Fruit fly (Drosophila melanogaster): Measurements from ENCODE around the gene Dus4.

Dus4 gene

DNA sequence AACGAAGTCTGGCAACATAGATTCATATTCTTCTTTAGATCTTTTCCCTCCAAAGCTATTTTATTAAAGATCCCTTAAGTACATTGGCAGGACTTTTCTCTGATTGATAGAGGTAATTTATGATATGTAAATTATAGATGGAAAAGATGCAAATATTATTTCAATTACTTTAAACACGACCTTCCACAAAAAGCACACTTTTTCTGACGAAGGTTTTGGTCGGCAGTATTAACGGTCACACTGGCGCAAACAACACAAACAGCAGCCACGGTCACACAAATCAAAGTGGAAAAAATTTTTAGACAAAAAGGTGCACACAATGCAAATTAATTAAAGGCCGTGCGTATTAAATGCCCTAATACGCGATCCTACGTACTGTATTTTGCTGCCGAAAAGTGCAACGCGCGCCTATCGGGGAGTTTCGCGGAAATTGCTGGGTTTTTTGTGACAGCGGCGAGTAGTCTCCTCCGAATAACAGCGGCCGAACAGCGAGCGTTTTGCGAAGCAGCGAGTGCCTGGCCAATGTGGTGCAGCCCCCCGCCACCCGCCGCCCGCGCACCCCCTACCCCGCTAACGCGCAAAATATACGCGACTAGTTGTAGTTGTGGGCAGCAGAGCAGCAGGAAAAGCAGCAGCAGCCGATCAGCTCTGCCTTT is 9.1 kb upstream of the Dus4 start, which contains the start of gene CG10492 (continued):
- no peak for TF ChIP-seq Optix (GFP tag; IDR thresholded peaks at IDR 0.05)
- TF ChIP-seq Sox102F (GFP tag; optimal IDR thresholded peaks at IDR 0.05) = no peak
- TF ChIP-seq CG1792 (GFP tag; optimal IDR thresholded peaks at IDR 0.05) = no peak
- TF ChIP-seq Nf-YC (tag; optimal IDR thresholded peaks at IDR 0.05) = peak; percentile 44
- peak; percentile 27; the same call in 1 of the 3 replicates for TF ChIP-seq HLH4C (GFP tag; IDR thresholded peaks at IDR 0.05; ENCODE audit: partially characterized antibody)
- no peak for TF ChIP-seq CG12219 (GFP tag; optimal IDR thresholded peaks at IDR 0.05)
- peak; percentile 20 for TF ChIP-seq Elba2 (GFP tag; optimal IDR thresholded peaks at IDR 0.05)
- TF ChIP-seq CG33213 (GFP tag; optimal IDR thresholded peaks at IDR 0.05) = peak; percentile 35
- TF ChIP-seq CG9797 (GFP tag; optimal IDR thresholded peaks at IDR 0.05) = peak; percentile 92
- no peak for TF ChIP-seq CG16863 (GFP tag; optimal IDR thresholded peaks at IDR 0.05)
- TF ChIP-seq CG17361 (GFP tag; IDR thresholded peaks at IDR 0.05) = peak; percentile 23; the same call in 1 of the 3 replicates
- TF ChIP-seq zfh1 (GFP tag; IDR thresholded peaks at IDR 0.05) = no peak
- no peak for TF ChIP-seq CG3065 (GFP tag; optimal IDR thresholded peaks at IDR 0.05)
- TF ChIP-seq fru (optimal IDR thresholded peaks at IDR 0.05) = peak; percentile 44
- TF ChIP-seq MESR4 (GFP tag; optimal IDR thresholded peaks at IDR 0.05) = peak; percentile 92
- TF ChIP-seq schlank (tag; optimal IDR thresholded peaks at IDR 0.05) = no peak
- TF ChIP-seq BEAF-32 (GFP tag; optimal IDR thresholded peaks at IDR 0.05) = peak; percentile 60
- TF ChIP-seq Max (GFP tag; optimal IDR thresholded peaks at IDR 0.05) = peak; percentile 32
- peak; percentile 100 for TF ChIP-seq crol (GFP tag; IDR thresholded peaks at IDR 0.05)
- TF ChIP-seq CG32532 (GFP tag; IDR thresholded peaks at IDR 0.05) = peak; percentile 34; the same call in 1 of the 2 replicates
- TF ChIP-seq klu (GFP tag; IDR thresholded peaks at IDR 0.05) = peak; percentile 39; the same call in 1 of the 2 replicates
- no peak for TF ChIP-seq H15 (GFP tag; IDR thresholded peaks at IDR 0.05)

DNA sequence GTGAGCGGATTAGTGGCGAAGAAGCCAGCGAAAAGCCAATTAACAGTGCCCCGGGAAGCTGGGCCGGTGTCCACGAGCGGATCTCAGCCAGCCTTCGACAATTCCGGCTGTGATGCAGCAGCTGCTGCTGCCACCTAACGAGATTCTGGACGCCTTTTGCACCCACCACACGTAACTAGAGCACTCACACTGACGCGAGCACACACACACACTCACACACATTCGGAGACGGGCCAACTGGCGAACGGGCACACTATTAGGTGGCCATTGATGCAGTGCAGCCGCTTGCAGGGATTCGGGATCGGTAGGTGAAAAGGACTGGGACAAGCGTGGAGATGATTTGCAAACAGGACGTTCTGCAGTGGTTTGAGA is 8.6 kb upstream of the Dus4 start:
- peak; percentile 34 for TF ChIP-seq fru (optimal IDR thresholded peaks at IDR 0.05)
- TF ChIP-seq ttk (GFP tag; IDR thresholded peaks at IDR 0.05) = no peak
- 0 out of 2 replicates have a peak, but pooled peaks have one; percentile 5 for TF ChIP-seq Lim3 (GFP tag; IDR thresholded peaks at IDR 0.05)
- no peak for TF ChIP-seq CG8089 (GFP tag; optimal IDR thresholded peaks at IDR 0.05)
- 0 out of 4 replicates have a peak, but pooled peaks have one; percentile 27 for TF ChIP-seq chinmo (GFP tag; IDR thresholded peaks at IDR 0.05; ENCODE audit: partially characterized antibody)
- peak; percentile 18 for TF ChIP-seq MESR4 (GFP tag; optimal IDR thresholded peaks at IDR 0.05)
- 0 out of 2 replicates have a peak, but pooled peaks have one; percentile 29 for TF ChIP-seq Adf1 (GFP tag; IDR thresholded peaks at IDR 0.05)
- peak; percentile 80 for TF ChIP-seq kni (GFP tag; optimal IDR thresholded peaks at IDR 0.05)
- TF ChIP-seq CG8478 (optimal IDR thresholded peaks at IDR 0.05) = peak; percentile 52
- TF ChIP-seq cg (GFP tag; optimal IDR thresholded peaks at IDR 0.05) = peak; percentile 78
- 0 out of 3 replicates have a peak, but pooled peaks have one; percentile 30 for TF ChIP-seq CG34422 (GFP tag; IDR thresholded peaks at IDR 0.05)
- TF ChIP-seq crp (GFP tag; optimal IDR thresholded peaks at IDR 0.05) = no peak
- no peak for TF ChIP-seq CG4360 (GFP tag; IDR thresholded peaks at IDR 0.05)

DNA sequence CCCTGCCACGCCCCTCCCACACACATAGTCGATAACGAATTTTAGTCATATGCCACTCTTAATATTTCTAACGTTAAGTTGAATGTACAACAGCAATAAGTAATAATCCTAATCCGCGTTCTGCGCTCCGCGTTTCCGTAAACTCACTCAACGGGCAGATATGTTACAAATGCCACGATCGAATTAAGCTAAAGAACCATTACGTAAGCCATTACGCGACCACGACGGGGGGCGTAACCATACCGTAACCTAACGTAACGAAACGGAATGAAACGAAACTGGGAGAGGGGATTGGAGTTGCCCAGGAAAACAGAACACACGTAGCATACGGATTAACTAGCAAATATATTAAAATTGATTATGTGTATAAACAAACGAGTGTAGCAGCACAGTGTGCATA is 5.3 kb upstream of the Dus4 start:
- TF ChIP-seq CG10267 (tag; optimal IDR thresholded peaks at IDR 0.05) (no peak), dmrt99B (tag; optimal IDR thresholded peaks at IDR 0.05) (no peak), hkb (optimal IDR thresholded peaks at IDR 0.05) (no peak), hkb (GFP tag; IDR thresholded peaks at IDR 0.05) (no peak), Sry-δ (GFP tag; optimal IDR thresholded peaks at IDR 0.05) (no peak), CG14965 (GFP tag; optimal IDR thresholded peaks at IDR 0.05; ENCODE audit: borderline replicate concordance) (no peak), mld (GFP tag; IDR thresholded peaks at IDR 0.05; ENCODE audit: partially characterized antibody) (peak; percentile 38; the same call in 1 of the 3 replicates), CG7839 (tag; optimal IDR thresholded peaks at IDR 0.05) (no peak), CG18599 (GFP tag; optimal IDR thresholded peaks at IDR 0.05) (no peak), CTCF (GFP tag; optimal IDR thresholded peaks at IDR 0.05) (no peak), CG7271 (tag; optimal IDR thresholded peaks at IDR 0.05) (no peak), B-H1 (GFP tag; IDR thresholded peaks at IDR 0.05) (no peak), Pdp1 (GFP tag; optimal IDR thresholded peaks at IDR 0.05) (peak in 1 of 2 experiments; percentile 61), CG9437 (GFP tag; optimal IDR thresholded peaks at IDR 0.05) (peak; percentile 95), Side (GFP tag; optimal IDR thresholded peaks at IDR 0.05) (no peak), CG11456 (GFP tag; IDR thresholded peaks at IDR 0.05) (no peak), CG18619 (GFP tag; optimal IDR thresholded peaks at IDR 0.05) (no peak)

Data from whole organism, embryonic.